Worm (Caenorhabditis elegans) whole organism, L2 larva: ENCODE data around the gene CC8.3.

Experiments used
- aly-2 ChIP-seq: fragments of 150-350 bp; optimal IDR thresholded peaks from 2 replicates; lab custom pipeline; 2014; ENCODE audit warnings: missing biosample characterization, missing genetic modification characterization
- ama-1 ChIP-seq: fragments of 150-350 bp; optimal IDR thresholded peaks from 2 replicates; lab custom pipeline; 2018; ENCODE audit warnings: inconsistent platforms
- blmp-1 ChIP-seq: sonication (generic microtip); optimal IDR thresholded peaks from 2 replicates; lab custom pipeline; 2017; ENCODE audit warnings: missing genetic modification characterization, mild to moderate bottlenecking, missing compliant biosample characterization, antibody characterized with exemption, moderate library complexity; ENCODE audit not compliant: insufficient read depth
- ceh-82 ChIP-seq: fragments of 150-350 bp; optimal IDR thresholded peaks from 2 replicates; lab custom pipeline; 2014; ENCODE audit warnings: missing biosample characterization, missing genetic modification characterization
- fos-1 ChIP-seq: fragments of 150-350 bp; optimal IDR thresholded peaks from 2 replicates; lab custom pipeline; 2014; ENCODE audit warnings: missing biosample characterization, missing genetic modification characterization
- lin-39 ChIP-seq: fragments of 150-350 bp; optimal IDR thresholded peaks from 2 replicates; lab custom pipeline; 2014; ENCODE audit warnings: missing biosample characterization, missing genetic modification reagents, missing genetic modification characterization
- nhr-11 ChIP-seq: fragments of 150-350 bp; optimal IDR thresholded peaks from 2 replicates; lab custom pipeline; 2014; ENCODE audit warnings: missing biosample characterization, missing genetic modification characterization
- nhr-23 ChIP-seq: fragments of 150-350 bp; optimal IDR thresholded peaks from 2 replicates; lab custom pipeline; 2014; ENCODE audit warnings: missing biosample characterization, missing genetic modification reagents, missing genetic modification characterization
- nhr-237 ChIP-seq: fragments of 150-350 bp; optimal IDR thresholded peaks from 2 replicates; lab custom pipeline; 2014; ENCODE audit warnings: missing biosample characterization, missing genetic modification characterization
- nhr-77 ChIP-seq: fragments of 150-350 bp; optimal IDR thresholded peaks from 2 replicates; lab custom pipeline; 2014; ENCODE audit warnings: missing biosample characterization, missing genetic modification characterization

- TF ChIP-seq nhr-23 (tag; lab: Kevin White, UChicago) (no peak), nhr-77 (tag; lab: Kevin White, UChicago) (no peak), nhr-11 (tag; lab: Kevin White, UChicago) (no peak), blmp-1 (tag; lab: Kevin White, UChicago) (no peak), ama-1 (lab: Kevin White, UChicago) (no peak), nhr-237 (no peak), ceh-82 (tag; lab: Kevin White, UChicago) (no peak), fos-1 (tag; lab: Kevin White, UChicago) (no peak), aly-2 (tag; lab: Kevin White, UChicago) (no peak), lin-39 (tag; lab: Kevin White, UChicago) (no peak)
Observed at ce11 chrIV:3686765-3687164, 44.7 kb upstream of the CC8.3 start, which contains the start of gene map-1.
